Worm (Caenorhabditis elegans) whole organism, late embryonic: ENCODE measurements around the gene srh-186.
"Not testable (repeated sequence)": the region's sequence is repeated elsewhere in the genome, so short reads cannot be mapped to it uniquely, and the experiment has no call there.

Experiments used
- C08G9.2 ChIP-seq: sonication (generic microtip); optimal IDR thresholded peaks from 2 replicates; lab custom pipeline; 2016; ENCODE audit warnings: mild to moderate bottlenecking, missing genetic modification characterization, moderate library complexity, missing compliant biosample characterization
- T23F11.4 ChIP-seq: fragments of 200-800 bp; sonication (Bioruptor generic); optimal IDR thresholded peaks from 2 replicates; lab custom pipeline; 2018; ENCODE audit warnings: mild to moderate bottlenecking, missing genetic modification characterization, missing compliant biosample characterization
- Y22D7AL.16 ChIP-seq: sonication (generic microtip); optimal IDR thresholded peaks from 2 replicates; lab custom pipeline; 2016; ENCODE audit warnings: missing genetic modification characterization, missing compliant biosample characterization
- ama-1 ChIP-seq: fragments of 150-350 bp; optimal IDR thresholded peaks from 2 replicates; lab custom pipeline; 2014
- ceh-19 ChIP-seq: fragments of 200-800 bp; sonication (Bioruptor generic); optimal IDR thresholded peaks from 2 replicates; lab custom pipeline; 2018; ENCODE audit warnings: mild to moderate bottlenecking, missing genetic modification characterization, missing compliant biosample characterization
- ceh-2 ChIP-seq: sonication (generic microtip); optimal IDR thresholded peaks from 2 replicates; lab custom pipeline; 2016; ENCODE audit warnings: missing genotype, missing genetic modification characterization, missing compliant biosample characterization
- ceh-30 ChIP-seq: fragments of 150-350 bp; optimal IDR thresholded peaks from 2 replicates; lab custom pipeline; 2014; ENCODE audit warnings: missing biosample characterization, missing genetic modification characterization
- ceh-34 ChIP-seq: sonication (generic microtip); optimal IDR thresholded peaks from 2 replicates; lab custom pipeline; 2016; ENCODE audit warnings: mild to moderate bottlenecking, missing genetic modification characterization, missing compliant biosample characterization
- ceh-45 ChIP-seq: fragments of 200-800 bp; sonication (Bioruptor generic); IDR thresholded peaks from 2 replicates; pipeline ENCODE4 v1.3.6; 2022; ENCODE audit warnings: missing genetic modification reagents, missing genetic modification characterization, missing compliant biosample characterization
- elt-2 ChIP-seq: sonication (generic microtip); optimal IDR thresholded peaks from 2 replicates; lab custom pipeline; 2016; ENCODE audit warnings: missing genetic modification reagents, missing genetic modification characterization, missing compliant biosample characterization
- elt-4 ChIP-seq: sonication (generic microtip); optimal IDR thresholded peaks from 2 replicates; lab custom pipeline; 2016; ENCODE audit warnings: missing genetic modification characterization, missing compliant biosample characterization
- gmeb-2 ChIP-seq: sonication (generic microtip); optimal IDR thresholded peaks from 2 replicates; lab custom pipeline; 2016; ENCODE audit warnings: missing genetic modification characterization, inconsistent platforms, missing compliant biosample characterization
- hlh-30 ChIP-seq: sonication (generic microtip); optimal IDR thresholded peaks from 2 replicates; lab custom pipeline; 2017; ENCODE audit warnings: antibody characterized with exemption, missing genetic modification characterization, missing compliant biosample characterization; ENCODE audit not compliant: insufficient read depth
- lim-6 ChIP-seq: sonication (generic microtip); optimal IDR thresholded peaks from 2 replicates; lab custom pipeline; 2016; ENCODE audit warnings: missing genetic modification characterization, missing compliant biosample characterization
- lin-11 ChIP-seq: fragments of 200-800 bp; sonication (Bioruptor generic); optimal IDR thresholded peaks from 2 replicates; lab custom pipeline; 2018; ENCODE audit warnings: mild to moderate bottlenecking, missing genetic modification characterization, missing compliant biosample characterization
- mec-3 ChIP-seq: sonication (generic microtip); optimal IDR thresholded peaks from 2 replicates; lab custom pipeline; 2016; ENCODE audit warnings: borderline replicate concordance, missing genetic modification characterization, missing compliant biosample characterization
- nhr-11 ChIP-seq: fragments of 150-350 bp; optimal IDR thresholded peaks from 2 replicates; lab custom pipeline; 2014; ENCODE audit warnings: missing biosample characterization, missing genetic modification characterization
- npax-4 ChIP-seq: sonication (generic microtip); optimal IDR thresholded peaks from 2 replicates; lab custom pipeline; 2016; ENCODE audit warnings: missing genetic modification characterization, missing compliant biosample characterization
- odd-2 ChIP-seq: sonication (generic microtip); optimal IDR thresholded peaks from 2 replicates; lab custom pipeline; 2017; ENCODE audit warnings: antibody characterized with exemption, mild to moderate bottlenecking, missing genetic modification characterization, missing compliant biosample characterization
- pag-3 ChIP-seq: sonication (generic microtip); optimal IDR thresholded peaks from 2 replicates; lab custom pipeline; 2016; ENCODE audit warnings: missing compliant biosample characterization, missing genetic modification characterization, borderline replicate concordance
- pax-1 ChIP-seq: fragments of 150-350 bp; optimal IDR thresholded peaks from 2 replicates; lab custom pipeline; 2014; ENCODE audit warnings: missing biosample characterization, missing genetic modification characterization
- pha-4 ChIP-seq: fragments of 150-350 bp; optimal IDR thresholded peaks from 2 replicates; lab custom pipeline; 2018; ENCODE audit warnings: missing biosample characterization, missing genetic modification reagents, missing genetic modification characterization
- ref-2 ChIP-seq: sonication (generic microtip); optimal IDR thresholded peaks from 2 replicates; lab custom pipeline; 2016; ENCODE audit warnings: missing genetic modification characterization, missing compliant biosample characterization
- sdc-2 ChIP-seq: sonication (generic microtip); optimal IDR thresholded peaks from 2 replicates; lab custom pipeline; 2016; ENCODE audit warnings: missing genotype, missing genetic modification characterization, missing compliant biosample characterization
- tbx-7 ChIP-seq: sonication (generic microtip); optimal IDR thresholded peaks from 2 replicates; lab custom pipeline; 2016; ENCODE audit warnings: missing genotype, missing genetic modification characterization, missing compliant biosample characterization
- ttx-3 ChIP-seq: sonication (generic microtip); optimal IDR thresholded peaks from 2 replicates; lab custom pipeline; 2016; ENCODE audit warnings: missing genetic modification reagents, missing genetic modification characterization, missing compliant biosample characterization
- unc-42 ChIP-seq: sonication (generic microtip); optimal IDR thresholded peaks from 2 replicates; lab custom pipeline; 2016; ENCODE audit warnings: missing genotype, missing genetic modification characterization, missing compliant biosample characterization
- unc-86 ChIP-seq: sonication (generic microtip); optimal IDR thresholded peaks from 2 replicates; lab custom pipeline; 2016; ENCODE audit warnings: missing genetic modification characterization, missing compliant biosample characterization
- zip-5 ChIP-seq: sonication (generic microtip); optimal IDR thresholded peaks from 2 replicates; lab custom pipeline; 2016; ENCODE audit warnings: missing genetic modification characterization, missing compliant biosample characterization

The srh-186 gene

DNA sequence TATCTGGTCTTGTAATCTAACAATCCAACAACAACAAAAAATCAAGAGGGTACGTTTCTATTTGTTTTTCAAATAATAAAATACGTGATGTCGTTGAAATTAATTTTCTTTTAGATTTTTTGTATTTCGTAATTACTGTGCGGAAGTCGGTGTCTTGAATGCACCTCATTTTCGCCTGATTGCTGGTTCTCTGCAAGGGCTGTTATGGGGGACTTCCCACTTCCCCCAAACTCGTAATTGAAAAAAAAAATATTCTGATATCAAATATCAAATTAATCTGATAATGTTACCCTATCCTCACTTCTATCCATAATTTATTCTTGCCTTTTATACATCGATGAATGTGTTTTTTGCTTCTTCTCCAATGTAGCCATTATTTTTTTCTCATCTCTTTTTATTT, 32.5 kb downstream of the srh-186 start, which contains the start of gene F36G9.15:
Gene F36G9.15, minus strand, starts transcription at position 101 of the 400 bp plus-strand sequence.
- no peak for TF ChIP-seq Y22D7AL.16 (tag; lab: Kevin White, UChicago)
- TF ChIP-seq ref-2 (tag; lab: Kevin White, UChicago), result no peak
- no peak for TF ChIP-seq gmeb-2
- TF ChIP-seq ceh-19 (GFP tag; lab: Kevin White, UChicago), result no peak
- TF ChIP-seq ceh-45 (GFP tag; lab: Robert Waterston, UW), result no peak
- TF ChIP-seq C08G9.2 (tag; lab: Kevin White, UChicago), result no peak
- no peak for TF ChIP-seq tbx-7 (tag; lab: Kevin White, UChicago)
- TF ChIP-seq ceh-2 (tag; lab: Kevin White, UChicago), result no peak
- TF ChIP-seq ama-1, result no peak
- TF ChIP-seq npax-4, result no peak
- no peak for TF ChIP-seq lim-6 (tag; lab: Kevin White, UChicago)
- no peak for TF ChIP-seq mec-3
- no peak for TF ChIP-seq nhr-11 (tag; lab: Kevin White, UChicago)

DNA sequence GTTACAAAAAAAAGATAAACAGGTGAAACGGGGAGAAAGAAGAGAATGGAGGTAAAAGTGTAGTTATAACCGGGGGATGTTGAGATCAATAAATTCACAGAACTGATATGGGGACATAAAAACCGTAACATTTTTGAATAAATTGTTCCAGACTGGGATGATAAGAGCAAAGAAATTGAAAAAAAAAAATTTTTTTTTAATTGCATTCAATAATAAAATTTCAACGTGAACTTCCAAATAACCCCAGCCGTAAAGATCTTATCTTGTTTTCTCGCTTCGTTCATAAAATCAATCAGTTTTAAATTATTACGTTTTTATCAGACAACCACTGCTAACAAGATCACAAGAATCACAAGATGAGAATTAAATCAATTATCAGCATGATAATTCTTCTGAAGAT, 36.3 kb downstream of the srh-186 start, which contains the start of gene C06C6.7:
Gene C06C6.7, plus strand, starts transcription at position 301 of the 400 bp plus-strand sequence.
- not testable (repeated sequence) for TF ChIP-seq unc-86, pha-4, pax-1 (tag; lab: Kevin White, UChicago)

DNA sequence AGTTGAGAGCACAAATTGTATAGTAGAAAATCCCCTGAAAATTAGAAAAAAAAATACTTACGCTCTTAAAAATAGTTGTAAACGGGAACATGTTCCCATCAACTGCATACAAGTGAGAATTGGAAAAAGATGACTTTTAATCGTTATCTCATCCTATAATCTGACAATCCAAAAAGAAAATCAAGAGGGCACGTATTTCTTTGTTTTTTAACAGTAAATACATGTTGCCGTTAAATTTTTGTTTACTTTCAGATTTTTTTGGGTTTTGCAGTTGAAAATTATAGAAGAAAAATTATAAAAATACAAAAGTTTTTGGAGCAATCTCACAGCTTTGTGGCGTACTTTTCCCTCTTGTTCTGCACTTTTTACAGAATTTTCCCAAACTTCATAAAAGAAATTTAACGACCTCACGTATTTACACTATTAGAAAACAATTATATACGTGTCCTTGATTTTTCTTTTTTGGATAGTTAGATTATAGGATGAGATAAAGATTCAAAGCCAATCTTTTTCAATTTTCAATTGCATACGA, 41.1 kb downstream of the srh-186 start, which contains the start of the genes C06C6.9 and C06C6.8:
Gene C06C6.9, minus strand, starts transcription at position 101 of the 532 bp plus-strand sequence.
Gene C06C6.8, plus strand, starts transcription at position 482 of the 532 bp plus-strand sequence.
- no peak for TF ChIP-seq C08G9.2 (tag; lab: Kevin White, UChicago)
- TF ChIP-seq T23F11.4 (GFP tag; lab: Kevin White, UChicago), result no peak
- no peak for TF ChIP-seq elt-4 (tag; lab: Kevin White, UChicago)

DNA sequence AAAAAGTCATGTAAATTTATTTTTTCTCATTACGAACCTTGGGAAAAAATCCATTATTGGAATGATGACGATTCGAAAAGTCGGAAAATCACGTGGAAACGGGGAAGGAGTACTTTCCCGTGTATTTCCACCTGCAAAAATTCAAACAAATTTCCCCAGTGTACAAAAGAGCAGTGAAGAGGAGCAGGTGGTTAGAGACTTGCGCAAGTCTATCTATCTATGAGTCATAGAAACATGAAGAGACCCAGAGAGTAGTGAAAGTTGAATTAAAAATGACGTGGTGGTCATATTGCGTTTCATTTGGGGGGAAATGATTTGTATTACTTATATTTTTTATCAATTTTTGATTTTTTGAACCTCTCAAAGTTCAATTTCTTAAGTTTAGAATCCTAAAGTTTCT, 44.8 kb downstream of the srh-186 start, which contains the start of gene nhr-50:
Gene nhr-50, minus strand, starts transcription at position 199 of the 400 bp plus-strand sequence.
- TF ChIP-seq elt-2 (tag; lab: Kevin White, UChicago), result no peak
- TF ChIP-seq hlh-30 (tag; lab: Kevin White, UChicago), result peak; percentile 15

DNA sequence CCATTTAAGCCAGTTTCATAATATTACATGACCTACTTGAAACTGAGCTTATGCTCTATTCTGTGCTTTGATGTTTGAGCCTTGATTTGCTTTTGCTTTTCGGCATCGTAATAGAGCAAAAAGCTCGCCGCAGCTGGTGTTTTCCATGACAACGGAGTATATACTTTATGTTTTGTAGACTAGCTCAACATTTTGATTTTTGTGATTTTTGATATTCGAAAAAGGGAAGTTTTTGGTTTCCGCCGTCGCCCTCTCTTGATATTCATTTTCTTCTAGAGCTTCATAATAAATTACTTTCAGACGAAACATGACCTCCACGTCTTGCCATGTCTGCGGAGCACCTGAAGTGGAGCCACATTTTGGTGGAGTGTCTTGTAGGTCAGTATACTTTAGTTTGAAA, 46.7 kb downstream of the srh-186 start, which contains the start of gene nhr-63:
Gene nhr-63, plus strand, starts transcription at position 301 of the 400 bp plus-strand sequence.
- TF ChIP-seq ceh-30, result no peak
- TF ChIP-seq zip-5 (tag; lab: Kevin White, UChicago), result no peak
- no peak for TF ChIP-seq sdc-2
- TF ChIP-seq ceh-45 (GFP tag; lab: Robert Waterston, UW), result no peak
- no peak for TF ChIP-seq ttx-3 (tag; lab: Kevin White, UChicago)
- TF ChIP-seq ceh-34, result no peak
- TF ChIP-seq odd-2 (tag; lab: Kevin White, UChicago), result no peak
- no peak for TF ChIP-seq lin-11
- TF ChIP-seq elt-4 (tag; lab: Kevin White, UChicago), result no peak
- no peak for TF ChIP-seq pag-3 (tag; lab: Kevin White, UChicago)
- no peak for TF ChIP-seq unc-42 (tag; lab: Kevin White, UChicago)
